Worm (Caenorhabditis elegans) whole organism, mixed stage, embryonic: ENCODE measurements around the gene nspb-2.

ENCODE experiments used
- bed-3 ChIP-seq: fragments of 200-800 bp; sonication (Bioruptor generic); optimal IDR thresholded peaks from 3 replicates; lab custom pipeline; 2018; ENCODE audit warnings: mild to moderate bottlenecking, missing genetic modification characterization, moderate library complexity, missing compliant biosample characterization
- blmp-1 ChIP-seq: fragments of 150-350 bp; optimal IDR thresholded peaks from 2 replicates; lab custom pipeline; 2014; ENCODE audit warnings: missing biosample characterization, missing genetic modification characterization
- ceh-39 ChIP-seq: fragments of 150-350 bp; optimal IDR thresholded peaks from 2 replicates; lab custom pipeline; 2014; ENCODE audit warnings: missing biosample characterization, missing genetic modification characterization
- ceh-43 ChIP-seq: fragments of 200-800 bp; sonication (Bioruptor generic); optimal IDR thresholded peaks from 2 replicates; lab custom pipeline; 2018; ENCODE audit warnings: mild to moderate bottlenecking, missing genetic modification characterization, moderate library complexity, missing compliant biosample characterization
- ceh-83 ChIP-seq: fragments of 200-800 bp; sonication (Bioruptor generic); optimal IDR thresholded peaks from 2 replicates; lab custom pipeline; 2018; ENCODE audit warnings: mild to moderate bottlenecking, missing genetic modification characterization, missing compliant biosample characterization
- ces-1 ChIP-seq: fragments of 150-350 bp; optimal IDR thresholded peaks from 2 replicates; lab custom pipeline; 2014; ENCODE audit warnings: missing biosample characterization, missing genetic modification reagents, missing genetic modification characterization
- drap-1 ChIP-seq: fragments of 200-800 bp; sonication (Bioruptor generic); optimal IDR thresholded peaks from 3 replicates; lab custom pipeline; 2018; ENCODE audit warnings: mild to moderate bottlenecking, missing genetic modification characterization, missing compliant biosample characterization
- elt-1 ChIP-seq: sonication (generic microtip); optimal IDR thresholded peaks from 2 replicates; lab custom pipeline; 2017; ENCODE audit warnings: missing genetic modification characterization, mild to moderate bottlenecking, missing compliant biosample characterization, antibody characterized with exemption, moderate library complexity, borderline replicate concordance; ENCODE audit not compliant: insufficient read depth
- elt-3 ChIP-seq: fragments of 150-350 bp; optimal IDR thresholded peaks from 2 replicates; lab custom pipeline; 2014; ENCODE audit warnings: missing biosample characterization, missing genetic modification characterization
- flh-1 ChIP-seq: fragments of 200-800 bp; sonication (Bioruptor generic); optimal IDR thresholded peaks from 2 replicates; lab custom pipeline; 2018; ENCODE audit warnings: mild to moderate bottlenecking, missing genetic modification characterization, moderate library complexity, missing compliant biosample characterization
- ham-2 ChIP-seq: fragments of 200-800 bp; sonication (Bioruptor generic); optimal IDR thresholded peaks from 2 replicates; lab custom pipeline; 2018; ENCODE audit warnings: mild to moderate bottlenecking, missing genetic modification characterization, missing compliant biosample characterization
- hlh-1 ChIP-seq: fragments of 150-350 bp; optimal IDR thresholded peaks from 2 replicates; lab custom pipeline; 2014; ENCODE audit warnings: missing biosample characterization, missing genetic modification reagents, missing genetic modification characterization
- lin-13 ChIP-seq: fragments of 150-350 bp; optimal IDR thresholded peaks from 2 replicates; lab custom pipeline; 2014; ENCODE audit warnings: missing biosample characterization, missing genetic modification characterization
- lin-32 ChIP-seq: fragments of 200-800 bp; sonication (Bioruptor generic); optimal IDR thresholded peaks from 2 replicates; lab custom pipeline; 2018; ENCODE audit warnings: mild to moderate bottlenecking, missing genetic modification characterization, missing compliant biosample characterization
- lsy-2 ChIP-seq: fragments of 150-350 bp; optimal IDR thresholded peaks from 2 replicates; lab custom pipeline; 2014; ENCODE audit warnings: missing biosample characterization, missing genetic modification characterization
- mep-1 ChIP-seq: fragments of 150-350 bp; optimal IDR thresholded peaks from 2 replicates; lab custom pipeline; 2017; ENCODE audit warnings: missing biosample characterization, missing genetic modification reagents, missing genetic modification characterization, inconsistent platforms
- mls-2 ChIP-seq: sonication (generic microtip); optimal IDR thresholded peaks from 2 replicates; lab custom pipeline; 2016; ENCODE audit warnings: mild to moderate bottlenecking, missing genetic modification characterization, moderate library complexity, missing compliant biosample characterization
- nhr-12 ChIP-seq: fragments of 150-350 bp; optimal IDR thresholded peaks from 2 replicates; lab custom pipeline; 2014; ENCODE audit warnings: missing biosample characterization, missing genetic modification characterization
- nhr-237 ChIP-seq: fragments of 150-350 bp; optimal IDR thresholded peaks from 2 replicates; lab custom pipeline; 2014; ENCODE audit warnings: missing biosample characterization, missing genetic modification characterization
- nhr-28 ChIP-seq: fragments of 150-350 bp; optimal IDR thresholded peaks from 2 replicates; lab custom pipeline; 2014; ENCODE audit warnings: missing biosample characterization, missing genetic modification characterization
- nhr-76 ChIP-seq: sonication (generic microtip); optimal IDR thresholded peaks from 2 replicates; lab custom pipeline; 2017; ENCODE audit warnings: missing biosample characterization, missing genetic modification characterization
- pha-4 ChIP-seq: fragments of 150-350 bp; optimal IDR thresholded peaks from 2 replicates; lab custom pipeline; 2018; ENCODE audit warnings: missing biosample characterization, missing genetic modification reagents, missing genetic modification characterization
- snpc-4 ChIP-seq: fragments of 150-350 bp; optimal IDR thresholded peaks from 2 replicates; lab custom pipeline; 2014; ENCODE audit warnings: missing biosample characterization, missing genetic modification characterization
- tbx-8 ChIP-seq: fragments of 200-800 bp; sonication (Bioruptor generic); optimal IDR thresholded peaks from 2 replicates; lab custom pipeline; 2018; ENCODE audit warnings: mild to moderate bottlenecking, missing genetic modification characterization, moderate library complexity, missing compliant biosample characterization
- unc-120 ChIP-seq: sonication (generic microtip); optimal IDR thresholded peaks from 2 replicates; lab custom pipeline; 2017; ENCODE audit warnings: missing genetic modification characterization, missing compliant biosample characterization; ENCODE audit not compliant: poor library complexity, severe bottlenecking
- unc-39 ChIP-seq: fragments of 150-350 bp; optimal IDR thresholded peaks from 2 replicates; lab custom pipeline; 2014; ENCODE audit warnings: missing biosample characterization, missing genetic modification characterization
- unc-62 ChIP-seq: fragments of 150-350 bp; optimal IDR thresholded peaks from 2 replicates; lab custom pipeline; 2014; ENCODE audit warnings: missing biosample characterization, missing genetic modification reagents, missing genetic modification characterization
- zip-8 ChIP-seq: fragments of 150-350 bp; optimal IDR thresholded peaks from 2 replicates; lab custom pipeline; 2014; ENCODE audit warnings: missing biosample characterization, missing genetic modification characterization
- ztf-11 ChIP-seq: fragments of 150-350 bp; optimal IDR thresholded peaks from 2 replicates; lab custom pipeline; 2014; ENCODE audit warnings: missing biosample characterization, missing genetic modification characterization

Gene nspb-2

DNA sequence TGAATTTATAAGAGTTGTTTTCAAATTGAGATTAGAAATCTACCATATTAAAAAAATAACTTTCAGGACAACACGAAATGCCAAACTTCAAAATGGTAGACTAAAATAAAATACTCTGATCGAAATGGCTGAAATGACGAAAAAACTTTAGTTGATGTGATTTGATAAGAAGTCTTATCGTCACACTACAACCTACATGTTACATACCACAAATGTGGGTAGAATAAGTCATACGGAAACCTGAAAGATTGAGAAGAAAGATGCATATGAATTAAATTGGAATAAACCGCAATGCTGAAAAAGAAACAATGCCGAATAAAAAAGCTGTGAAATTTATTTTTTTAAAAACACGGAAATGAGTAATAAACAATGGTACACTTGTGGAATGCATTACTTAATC, 15.6 kb downstream of the nspb-2 start:
- no peak for TF ChIP-seq lin-32
- no peak for TF ChIP-seq snpc-4
- no peak for TF ChIP-seq tbx-8 (GFP tag; lab: Kevin White, UChicago)

DNA sequence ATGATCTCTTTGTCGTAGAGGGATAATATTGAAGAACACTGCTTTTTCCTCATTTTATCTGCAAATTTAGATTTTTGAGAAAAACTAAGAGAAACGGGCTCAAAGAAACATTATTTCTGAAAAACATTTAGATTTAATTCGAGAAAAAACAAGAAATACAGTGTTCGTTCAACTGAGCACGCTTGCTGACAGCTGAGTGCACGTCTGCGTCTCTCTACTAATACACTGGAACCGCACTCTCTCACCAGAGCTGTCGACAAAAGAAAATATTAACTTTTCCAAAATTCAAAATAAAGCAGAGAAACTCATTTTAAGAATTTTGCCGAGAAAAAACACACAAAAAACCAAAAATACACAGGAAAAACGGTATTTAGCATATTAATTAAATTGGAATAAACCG, 21.8 kb downstream of the nspb-2 start, which contains the start of gene drh-1:
Gene drh-1 (minus strand): TSS at position 58 of the 400 bp plus-strand sequence.
- TF ChIP-seq unc-39 (no peak), mep-1 (no peak), zip-8 (tag; lab: Kevin White, UChicago) (no peak), pha-4 (tag; lab: Kevin White, UChicago) (no peak), lsy-2 (tag; lab: Kevin White, UChicago) (no peak), ces-1 (GFP tag; lab: Kevin White, UChicago) (no peak), unc-62 (GFP tag; lab: Kevin White, UChicago) (no peak), ceh-83 (GFP tag; lab: Kevin White, UChicago) (no peak), ham-2 (GFP tag; lab: Kevin White, UChicago) (no peak), lin-32 (no peak), elt-3 (tag; lab: Kevin White, UChicago) (no peak), nhr-237 (tag; lab: Kevin White, UChicago) (no peak), blmp-1 (tag; lab: Kevin White, UChicago) (no peak)

DNA sequence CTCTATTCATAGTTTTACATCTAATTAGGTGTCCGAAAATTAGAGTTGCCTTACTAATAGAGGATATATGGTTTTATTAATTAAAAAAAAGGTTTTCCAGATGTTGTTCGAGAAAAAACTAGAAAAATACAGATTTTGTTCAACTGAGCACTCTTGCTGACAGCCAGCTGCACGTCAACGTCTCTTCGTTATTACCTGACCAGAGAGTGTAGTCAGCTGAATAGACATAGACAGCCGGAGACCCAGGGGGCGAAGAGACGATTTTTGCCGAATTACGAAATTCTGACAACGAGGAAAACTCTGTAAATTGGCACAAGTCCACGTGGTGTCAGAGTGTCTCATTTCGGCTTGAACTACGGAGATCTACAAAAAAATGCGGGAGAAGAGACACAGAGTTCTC, 27.1 kb downstream of the nspb-2 start:
- TF ChIP-seq ceh-43 (GFP tag; lab: Kevin White, UChicago) (no peak), tbx-8 (GFP tag; lab: Kevin White, UChicago) (no peak), flh-1 (no peak), ces-1 (GFP tag; lab: Kevin White, UChicago) (no peak), bed-3 (GFP tag; lab: Kevin White, UChicago) (no peak), unc-120 (tag; lab: Kevin White, UChicago) (no peak), drap-1 (no peak)
- TF ChIP-seq, all 35 proteins: peak for 0

- TF ChIP-seq unc-120 (tag; lab: Kevin White, UChicago) (no peak), tbx-8 (GFP tag; lab: Kevin White, UChicago) (no peak), ztf-11 (tag; lab: Kevin White, UChicago) (no peak), nhr-28 (tag; lab: Kevin White, UChicago) (no peak), unc-62 (GFP tag; lab: Kevin White, UChicago) (no peak), ceh-43 (GFP tag; lab: Kevin White, UChicago) (no peak), ceh-83 (GFP tag; lab: Kevin White, UChicago) (no peak), nhr-12 (tag; lab: Kevin White, UChicago) (no peak), ces-1 (GFP tag; lab: Kevin White, UChicago) (no peak), mep-1 (no peak), blmp-1 (tag; lab: Kevin White, UChicago) (no peak), ceh-39 (no peak), elt-3 (tag; lab: Kevin White, UChicago) (no peak)
Observed at ce11 chrIV:6621252-6621651, 29.8 kb downstream of the nspb-2 start, which contains the start of gene C01B10.3. TSS of gene C01B10.3 (minus strand) at chrIV:6621352.

- TF ChIP-seq unc-120 (tag; lab: Kevin White, UChicago) (no peak), nhr-237 (tag; lab: Kevin White, UChicago) (no peak), zip-8 (tag; lab: Kevin White, UChicago) (no peak), lsy-2 (tag; lab: Kevin White, UChicago) (no peak), pha-4 (tag; lab: Kevin White, UChicago) (no peak)
Observed at ce11 chrIV:6622142-6622541, 30.6 kb downstream of the nspb-2 start.

- TF ChIP-seq pha-4 (tag; lab: Kevin White, UChicago) (no peak), ztf-11 (tag; lab: Kevin White, UChicago) (no peak), nhr-237 (tag; lab: Kevin White, UChicago) (no peak), mls-2 (tag; lab: Kevin White, UChicago) (no peak), tbx-8 (GFP tag; lab: Kevin White, UChicago) (no peak), unc-120 (tag; lab: Kevin White, UChicago) (no peak), lin-13 (tag; lab: Kevin White, UChicago) (no peak), elt-1 (tag; lab: Kevin White, UChicago) (no peak), hlh-1 (tag; lab: Kevin White, UChicago) (no peak), drap-1 (no peak), elt-3 (tag; lab: Kevin White, UChicago) (no peak), nhr-28 (tag; lab: Kevin White, UChicago) (no peak), lsy-2 (tag; lab: Kevin White, UChicago) (no peak), ces-1 (GFP tag; lab: Kevin White, UChicago) (no peak), ham-2 (GFP tag; lab: Kevin White, UChicago) (no peak), bed-3 (GFP tag; lab: Kevin White, UChicago) (no peak), zip-8 (tag; lab: Kevin White, UChicago) (no peak), nhr-76 (tag; lab: Kevin White, UChicago) (no peak), ceh-83 (GFP tag; lab: Kevin White, UChicago) (no peak), unc-39 (no peak)
Observed at ce11 chrIV:6623390-6623789, 31.9 kb downstream of the nspb-2 start, which contains the start of gene C01B10.44. TSS of gene C01B10.44 (plus strand) at chrIV:6623690.
